Fruit fly (Drosophila melanogaster) whole organism, prepupa: ENCODE data around the gene CG2656.

Source experiments
- CG11294 ChIP-seq: fragments of 200-800 bp; sonication (Bioruptor generic); IDR thresholded peaks from 2 replicates; pipeline ENCODE4 v1.3.6; 2022; ENCODE audit warnings: missing biosample characterization, missing genetic modification characterization
- CG11762 ChIP-seq: fragments of 200-800 bp; sonication (Bioruptor generic); optimal IDR thresholded peaks from 3 replicates; lab custom pipeline; 2016; ENCODE audit warnings: missing biosample characterization, missing genetic modification characterization; ENCODE audit not compliant: insufficient read depth
- CG11902 ChIP-seq: fragments of 200-800 bp; sonication (Bioruptor generic); optimal IDR thresholded peaks from 3 replicates; lab custom pipeline; 2016; ENCODE audit warnings: missing biosample characterization, missing genetic modification characterization
- CG15336 ChIP-seq: fragments of 200-800 bp; sonication (Bioruptor generic); IDR thresholded peaks from 2 replicates; pipeline ENCODE4 v1.3.6; 2022; ENCODE audit warnings: missing biosample characterization, missing genetic modification characterization
- CG1621 ChIP-seq: fragments of 200-800 bp; sonication (Bioruptor generic); optimal IDR thresholded peaks from 3 replicates; lab custom pipeline; 2018; ENCODE audit warnings: missing biosample characterization, mild to moderate bottlenecking, missing genetic modification characterization
- CG16779 ChIP-seq: fragments of 200-800 bp; sonication (Bioruptor generic); optimal IDR thresholded peaks from 3 replicates; lab custom pipeline; 2017; ENCODE audit warnings: missing biosample characterization, mild to moderate bottlenecking, missing genetic modification characterization
- CG3032 ChIP-seq: fragments of 200-800 bp; optimal IDR thresholded peaks from 2 replicates; lab custom pipeline; 2019; ENCODE audit warnings: missing biosample characterization, mild to moderate bottlenecking, missing genetic modification characterization, moderate library complexity
- CG32006 ChIP-seq: fragments of 200-800 bp; sonication (Bioruptor generic); optimal IDR thresholded peaks from 3 replicates; lab custom pipeline; 2017; ENCODE audit warnings: missing biosample characterization, mild to moderate bottlenecking, missing genetic modification characterization
- CG34406 ChIP-seq: fragments of 200-800 bp; sonication (Bioruptor generic); optimal IDR thresholded peaks from 3 replicates; lab custom pipeline; 2016; ENCODE audit warnings: missing biosample characterization, missing genetic modification characterization
- CG3919 ChIP-seq: fragments of 200-800 bp; sonication (Bioruptor generic); optimal IDR thresholded peaks from 3 replicates; lab custom pipeline; 2016; ENCODE audit warnings: missing biosample characterization, missing genetic modification characterization
- CG4318 ChIP-seq: fragments of 200-800 bp; sonication (Bioruptor generic); optimal IDR thresholded peaks from 3 replicates; lab custom pipeline; 2017; ENCODE audit warnings: missing biosample characterization, mild to moderate bottlenecking, missing genetic modification characterization
- CG6276 ChIP-seq: fragments of 200-800 bp; sonication (Bioruptor generic); optimal IDR thresholded peaks from 2 replicates; lab custom pipeline; 2017; ENCODE audit warnings: missing biosample characterization, mild to moderate bottlenecking, missing genetic modification characterization
- CG6792 ChIP-seq: fragments of 200-800 bp; sonication (Bioruptor generic); optimal IDR thresholded peaks from 3 replicates; lab custom pipeline; 2016; ENCODE audit warnings: missing biosample characterization, missing genetic modification characterization
- CG6808 ChIP-seq: fragments of 200-800 bp; sonication (Bioruptor generic); optimal IDR thresholded peaks from 3 replicates; lab custom pipeline; 2017; ENCODE audit warnings: missing biosample characterization, missing genetic modification characterization, mild to moderate bottlenecking, moderate library complexity, missing genetic modification reagents
- CG6854 ChIP-seq: fragments of 200-800 bp; sonication (Bioruptor generic); optimal IDR thresholded peaks from 2 replicates; lab custom pipeline; 2017; ENCODE audit warnings: missing biosample characterization, mild to moderate bottlenecking, missing genetic modification characterization
- CG7368 ChIP-seq: fragments of 200-800 bp; sonication (Bioruptor generic); optimal IDR thresholded peaks from 3 replicates; lab custom pipeline; 2016; ENCODE audit warnings: missing biosample characterization, missing genetic modification characterization
- CG8119 ChIP-seq: fragments of 200-800 bp; sonication (Bioruptor generic); IDR thresholded peaks from 3 replicates; pipeline ENCODE4 v1.3.6; 2022; ENCODE audit warnings: missing biosample characterization, missing genetic modification characterization
- CG8319 ChIP-seq: fragments of 200-800 bp; sonication (Bioruptor generic); optimal IDR thresholded peaks from 3 replicates; lab custom pipeline; 2016; ENCODE audit warnings: missing biosample characterization, missing genetic modification characterization
- CG8632 ChIP-seq: fragments of 200-800 bp; sonication (Bioruptor generic); optimal IDR thresholded peaks from 3 replicates; lab custom pipeline; 2016; ENCODE audit warnings: missing biosample characterization, missing genetic modification characterization
- CG9139 ChIP-seq: fragments of 200-800 bp; sonication (Bioruptor generic); optimal IDR thresholded peaks from 3 replicates; lab custom pipeline; 2017; ENCODE audit warnings: missing biosample characterization, mild to moderate bottlenecking, missing genetic modification characterization
- Eip75B ChIP-seq: fragments of 200-800 bp; sonication (Bioruptor generic); optimal IDR thresholded peaks from 3 replicates; lab custom pipeline; 2016; ENCODE audit warnings: missing biosample characterization, missing genetic modification characterization
- Eip93F ChIP-seq: fragments of 200-800 bp; sonication (Bioruptor generic); optimal IDR thresholded peaks from 2 replicates; lab custom pipeline; 2016; ENCODE audit warnings: missing biosample characterization, mild to moderate bottlenecking, missing genetic modification characterization
- Ets96B ChIP-seq: fragments of 200-800 bp; optimal IDR thresholded peaks from 2 replicates; lab custom pipeline; 2019; ENCODE audit warnings: missing biosample characterization, mild to moderate bottlenecking, missing genetic modification characterization, moderate library complexity
- Gug ChIP-seq: fragments of 200-800 bp; sonication (Bioruptor generic); IDR thresholded peaks from 2 replicates; pipeline ENCODE4 v1.3.6; 2022; ENCODE audit warnings: missing biosample characterization, missing genetic modification characterization
- Hr38 ChIP-seq: sonication (Bioruptor generic); optimal IDR thresholded peaks from 2 replicates; lab custom pipeline; 2016; ENCODE audit warnings: missing biosample characterization, missing genetic modification characterization
- Hr39 ChIP-seq: fragments of 200-800 bp; sonication (Bioruptor generic); optimal IDR thresholded peaks from 2 replicates; lab custom pipeline; 2016; ENCODE audit warnings: missing biosample characterization, missing genetic modification characterization
- Hr4 ChIP-seq: fragments of 200-800 bp; sonication (Bioruptor generic); optimal IDR thresholded peaks from 3 replicates; lab custom pipeline; 2016; ENCODE audit warnings: missing biosample characterization, missing genetic modification characterization
- Lpt ChIP-seq: fragments of 200-800 bp; sonication (Bioruptor generic); optimal IDR thresholded peaks from 3 replicates; lab custom pipeline; 2016; ENCODE audit warnings: missing biosample characterization, missing genetic modification characterization
- OdsH ChIP-seq: fragments of 200-800 bp; sonication (Bioruptor generic); optimal IDR thresholded peaks from 3 replicates; lab custom pipeline; 2016; ENCODE audit warnings: missing biosample characterization, missing genetic modification characterization
- Sox102F ChIP-seq: fragments of 200-800 bp; sonication (Bioruptor generic); optimal IDR thresholded peaks from 2 replicates; lab custom pipeline; 2016; ENCODE audit warnings: missing biosample characterization, mild to moderate bottlenecking, missing genetic modification characterization
- Sox15 ChIP-seq: fragments of 200-800 bp; sonication (Bioruptor generic); optimal IDR thresholded peaks from 3 replicates; lab custom pipeline; 2016; ENCODE audit warnings: missing biosample characterization, missing genetic modification characterization
- acj6 ChIP-seq: fragments of 200-800 bp; sonication (Bioruptor generic); optimal IDR thresholded peaks from 3 replicates; lab custom pipeline; 2016; ENCODE audit warnings: missing biosample characterization, missing genetic modification characterization
- eg ChIP-seq: fragments of 200-800 bp; sonication (Bioruptor generic); IDR thresholded peaks from 3 replicates; pipeline ENCODE4 v1.3.6; 2022; ENCODE audit warnings: missing biosample characterization, missing genetic modification characterization
- esn ChIP-seq: fragments of 200-800 bp; sonication (Bioruptor generic); optimal IDR thresholded peaks from 2 replicates; lab custom pipeline; 2016; ENCODE audit warnings: missing biosample characterization, mild to moderate bottlenecking, missing genetic modification characterization, moderate library complexity
- fd59A ChIP-seq: fragments of 200-800 bp; sonication (Bioruptor generic); optimal IDR thresholded peaks from 2 replicates; lab custom pipeline; 2017; ENCODE audit warnings: missing biosample characterization, mild to moderate bottlenecking, missing genetic modification characterization, missing genetic modification reagents
- fd85E ChIP-seq: fragments of 200-800 bp; sonication (Bioruptor generic); optimal IDR thresholded peaks from 3 replicates; lab custom pipeline; 2016; ENCODE audit warnings: missing biosample characterization, missing genetic modification characterization
- fkh ChIP-seq: fragments of 200-800 bp; sonication (Bioruptor generic); optimal IDR thresholded peaks from 3 replicates; lab custom pipeline; 2017; ENCODE audit warnings: missing biosample characterization, mild to moderate bottlenecking, missing genetic modification characterization, moderate library complexity
- lz ChIP-seq: fragments of 200-800 bp; sonication (Bioruptor generic); optimal IDR thresholded peaks from 3 replicates; lab custom pipeline; 2016; ENCODE audit warnings: missing biosample characterization, missing genetic modification characterization
- net ChIP-seq: fragments of 200-800 bp; sonication (Bioruptor generic); optimal IDR thresholded peaks from 3 replicates; lab custom pipeline; 2016; ENCODE audit warnings: missing biosample characterization, missing genetic modification characterization
- pdm3 ChIP-seq: fragments of 200-800 bp; sonication (Bioruptor generic); optimal IDR thresholded peaks from 3 replicates; lab custom pipeline; 2016; ENCODE audit warnings: missing biosample characterization, missing genetic modification characterization
- salr ChIP-seq, 2 experiments: fragments of 200-800 bp; sonication (Bioruptor generic); optimal IDR thresholded peaks; 3 replicates each; lab custom pipeline; 2016 to 2018; ENCODE audit warnings: missing biosample characterization in 2 of 2, missing genetic modification characterization in 2 of 2, mild to moderate bottlenecking in 1 of 2
- spab ChIP-seq: fragments of 200-800 bp; sonication (Bioruptor generic); optimal IDR thresholded peaks from 2 replicates; lab custom pipeline; 2017; ENCODE audit warnings: missing biosample characterization, mild to moderate bottlenecking, missing genetic modification characterization, missing genetic modification reagents
- ss ChIP-seq, 2 experiments: fragments of 200-800 bp; sonication (Bioruptor generic); optimal IDR thresholded peaks; 2 replicates in 1 of 2; 3 replicates in 1 of 2; lab custom pipeline; 2017 to 2018; ENCODE audit warnings: mild to moderate bottlenecking in 2 of 2, missing biosample characterization in 2 of 2, missing genetic modification characterization in 2 of 2, moderate library complexity in 1 of 2
- svp ChIP-seq: fragments of 200-800 bp; sonication (Bioruptor generic); peaks from one replicate; lab custom pipeline; 2016; ENCODE audit warnings: missing biosample characterization, missing genetic modification characterization
- topi ChIP-seq: fragments of 200-800 bp; sonication (Bioruptor generic); optimal IDR thresholded peaks from 3 replicates; lab custom pipeline; 2016; ENCODE audit warnings: missing biosample characterization, missing genetic modification characterization
- vri ChIP-seq: fragments of 200-800 bp; sonication (Bioruptor generic); optimal IDR thresholded peaks from 3 replicates; lab custom pipeline; 2016; ENCODE audit warnings: missing biosample characterization, mild to moderate bottlenecking, missing genetic modification characterization

The CG2656 gene

DNA sequence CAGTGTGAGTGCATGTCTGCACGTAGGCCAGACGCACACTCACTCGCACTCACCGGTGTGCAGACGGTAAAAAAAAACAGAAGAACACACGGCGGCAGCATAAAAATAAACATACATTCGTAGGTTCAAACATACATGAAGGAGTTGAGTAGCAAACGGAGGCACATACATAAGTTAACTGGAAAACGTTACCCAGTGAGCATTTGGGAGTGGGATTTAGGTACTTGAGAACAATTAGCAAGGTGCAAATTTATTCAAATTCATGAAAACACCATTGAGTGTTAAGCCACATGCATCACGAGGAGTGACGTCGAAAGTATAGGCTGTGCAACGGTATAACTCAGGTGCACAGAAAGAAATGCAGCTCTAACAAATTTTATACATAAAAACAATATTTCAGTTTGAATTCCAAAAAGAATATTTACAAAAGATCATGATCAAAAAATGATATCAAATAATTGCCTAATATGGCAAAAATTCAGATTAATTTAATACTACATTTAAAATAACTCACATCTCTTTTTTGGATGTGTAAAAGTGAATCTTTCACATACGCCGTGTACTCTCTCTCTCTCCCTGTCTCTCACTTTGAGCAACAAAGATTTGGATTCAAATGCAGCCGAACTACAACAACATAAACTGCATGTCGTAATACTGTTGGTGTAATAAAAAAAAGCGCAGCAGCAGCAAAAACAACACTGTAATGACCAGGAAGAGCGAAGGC, 35.8 kb upstream of the CG2656 start (continued):
- TF ChIP-seq pdm3 (GFP tag; lab: Kevin White, UChicago) (peak; percentile 97), Hr38 (GFP tag; lab: Kevin White, UChicago) (peak; percentile 82), CG16779 (tag; lab: Kevin White, UChicago) (peak; percentile 77), CG15336 (no peak), CG6792 (GFP tag; lab: Kevin White, UChicago) (peak; percentile 93), eg (no peak), acj6 (GFP tag; lab: Kevin White, UChicago) (peak; percentile 96), CG11294 (GFP tag; lab: Robert Waterston, UW) (no peak), svp (GFP tag; lab: Kevin White, UChicago) (peak; percentile 99), CG8319 (GFP tag; lab: Kevin White, UChicago) (peak; percentile 92), CG8119 (GFP tag; lab: Robert Waterston, UW) (no peak), CG11902 (peak; percentile 88), Hr4 (peak; percentile 99), esn (GFP tag; lab: Kevin White, UChicago) (peak; percentile 98), OdsH (GFP tag; lab: Kevin White, UChicago) (peak; percentile 98), lz (GFP tag; lab: Kevin White, UChicago) (peak; percentile 97), CG8632 (GFP tag; lab: Kevin White, UChicago) (peak; percentile 95), Hr39 (GFP tag; lab: Kevin White, UChicago) (peak; percentile 97), fd85E (GFP tag; lab: Kevin White, UChicago) (peak; percentile 85), Lpt (peak; percentile 97)

DNA sequence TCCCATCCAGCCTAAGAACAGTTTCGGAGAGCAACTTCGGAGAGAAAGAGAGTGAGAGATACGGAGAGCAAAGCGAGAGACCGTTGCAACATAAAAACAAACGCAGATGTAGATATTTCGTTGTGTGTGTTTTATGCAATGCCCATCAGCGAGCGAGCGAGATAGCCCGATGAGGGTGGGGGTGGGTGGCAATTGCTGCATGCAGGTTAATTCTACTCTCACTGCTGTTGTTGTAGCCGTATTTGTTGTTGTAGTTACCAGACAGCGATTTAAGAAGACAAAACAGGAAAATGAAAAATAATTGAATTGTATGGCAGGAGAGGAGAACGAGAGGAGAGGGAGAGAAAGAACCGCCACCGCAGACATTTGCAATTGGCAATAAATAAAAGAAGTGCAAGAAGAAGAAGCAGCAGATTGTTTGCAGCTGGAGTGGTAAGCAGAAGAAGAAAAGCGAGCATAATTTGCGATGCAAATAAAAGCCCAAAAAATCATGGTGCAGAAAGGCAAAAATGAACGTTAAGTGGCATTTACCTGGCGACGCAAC, 34.7 kb upstream of the CG2656 start:
- TF ChIP-seq Gug (GFP tag; lab: Robert Waterston, UW) (no peak), CG34406 (GFP tag; lab: Kevin White, UChicago) (no peak), CG32006 (GFP tag; lab: Kevin White, UChicago) (no peak), CG3032 (peak; percentile 16), Sox102F (GFP tag; lab: Kevin White, UChicago) (peak; percentile 47), spab (GFP tag; lab: Kevin White, UChicago) (peak; percentile 17), lz (GFP tag; lab: Kevin White, UChicago) (no peak), CG8119 (GFP tag; lab: Robert Waterston, UW) (peak; percentile 31; the same call in 1 of the 3 replicates), CG7368 (GFP tag; lab: Kevin White, UChicago) (no peak), Lpt (peak; percentile 24), salr (GFP tag; optimal IDR thresholded peaks at IDR 0.05; lab: Kevin White, UChicago) (no peak), CG6808 (peak; percentile 49), CG6276 (GFP tag; lab: Kevin White, UChicago) (peak; percentile 23), OdsH (GFP tag; lab: Kevin White, UChicago) (no peak), fd85E (GFP tag; lab: Kevin White, UChicago) (no peak), CG11762 (no peak), Hr38 (GFP tag; lab: Kevin White, UChicago) (no peak), CG6792 (GFP tag; lab: Kevin White, UChicago) (no peak), pdm3 (GFP tag; lab: Kevin White, UChicago) (no peak), fd59A (GFP tag; lab: Kevin White, UChicago) (no peak), CG9139 (GFP tag; lab: Kevin White, UChicago) (no peak), CG8632 (GFP tag; lab: Kevin White, UChicago) (no peak), acj6 (GFP tag; lab: Kevin White, UChicago) (no peak), Hr39 (GFP tag; lab: Kevin White, UChicago) (no peak), CG11902 (no peak), CG3919 (GFP tag; lab: Kevin White, UChicago) (no peak), Ets96B (tag; lab: Kevin White, UChicago) (no peak), CG8319 (GFP tag; lab: Kevin White, UChicago) (no peak), vri (GFP tag; lab: Kevin White, UChicago) (peak; percentile 81), svp (GFP tag; lab: Kevin White, UChicago) (no peak), ss (GFP tag; optimal IDR thresholded peaks at IDR 0.05; lab: Kevin White, UChicago) (peak in 1 of 2 experiments; percentile 44), fkh (GFP tag; lab: Kevin White, UChicago) (no peak), Hr4 (no peak), CG6854 (peak; percentile 87), topi (GFP tag; lab: Kevin White, UChicago) (no peak), Eip93F (GFP tag; lab: Kevin White, UChicago) (no peak), Sox15 (no peak), Eip75B (GFP tag; lab: Kevin White, UChicago) (no peak), net (GFP tag; lab: Kevin White, UChicago) (no peak), CG1621 (tag; lab: Kevin White, UChicago) (no peak), CG16779 (tag; lab: Kevin White, UChicago) (no peak), CG4318 (GFP tag; lab: Kevin White, UChicago) (no peak)
